Fruit fly (Drosophila melanogaster) whole organism, prepupa: ENCODE results near the gene Dnaaf5.

Experiments
- Blimp-1 ChIP-seq: fragments of 200-800 bp; sonication (Bioruptor generic); optimal IDR thresholded peaks from 3 replicates; lab custom pipeline; 2017; ENCODE audit warnings: missing biosample characterization, missing genetic modification characterization, mild to moderate bottlenecking, moderate library complexity, missing genetic modification reagents
- CG10631 ChIP-seq: fragments of 200-800 bp; sonication (Bioruptor generic); optimal IDR thresholded peaks from 2 replicates; lab custom pipeline; 2016; ENCODE audit warnings: missing biosample characterization, missing genetic modification characterization
- CG10669 ChIP-seq: fragments of 200-800 bp; sonication (Bioruptor generic); optimal IDR thresholded peaks from 3 replicates; lab custom pipeline; 2018; ENCODE audit warnings: missing biosample characterization, mild to moderate bottlenecking, missing genetic modification characterization, moderate library complexity
- CG11294 ChIP-seq: fragments of 200-800 bp; sonication (Bioruptor generic); IDR thresholded peaks from 2 replicates; pipeline ENCODE4 v1.3.6; 2022; ENCODE audit warnings: missing biosample characterization, missing genetic modification characterization
- CG11762 ChIP-seq: fragments of 200-800 bp; sonication (Bioruptor generic); optimal IDR thresholded peaks from 3 replicates; lab custom pipeline; 2016; ENCODE audit warnings: missing biosample characterization, missing genetic modification characterization; ENCODE audit not compliant: insufficient read depth
- CG11902 ChIP-seq: fragments of 200-800 bp; sonication (Bioruptor generic); optimal IDR thresholded peaks from 3 replicates; lab custom pipeline; 2016; ENCODE audit warnings: missing biosample characterization, missing genetic modification characterization
- CG1621 ChIP-seq: fragments of 200-800 bp; sonication (Bioruptor generic); optimal IDR thresholded peaks from 3 replicates; lab custom pipeline; 2018; ENCODE audit warnings: missing biosample characterization, mild to moderate bottlenecking, missing genetic modification characterization
- CG16779 ChIP-seq: fragments of 200-800 bp; sonication (Bioruptor generic); optimal IDR thresholded peaks from 3 replicates; lab custom pipeline; 2017; ENCODE audit warnings: missing biosample characterization, mild to moderate bottlenecking, missing genetic modification characterization
- CG3032 ChIP-seq: fragments of 200-800 bp; optimal IDR thresholded peaks from 2 replicates; lab custom pipeline; 2019; ENCODE audit warnings: missing biosample characterization, mild to moderate bottlenecking, missing genetic modification characterization, moderate library complexity
- CG31627 ChIP-seq: fragments of 200-800 bp; sonication (Bioruptor generic); optimal IDR thresholded peaks from 3 replicates; lab custom pipeline; 2016; ENCODE audit warnings: missing biosample characterization, missing genetic modification characterization
- CG34406 ChIP-seq: fragments of 200-800 bp; sonication (Bioruptor generic); optimal IDR thresholded peaks from 3 replicates; lab custom pipeline; 2016; ENCODE audit warnings: missing biosample characterization, missing genetic modification characterization
- CG3919 ChIP-seq: fragments of 200-800 bp; sonication (Bioruptor generic); optimal IDR thresholded peaks from 3 replicates; lab custom pipeline; 2016; ENCODE audit warnings: missing biosample characterization, missing genetic modification characterization
- CG4318 ChIP-seq: fragments of 200-800 bp; sonication (Bioruptor generic); optimal IDR thresholded peaks from 3 replicates; lab custom pipeline; 2017; ENCODE audit warnings: missing biosample characterization, mild to moderate bottlenecking, missing genetic modification characterization
- CG6163 ChIP-seq: fragments of 200-800 bp; sonication (Bioruptor generic); IDR thresholded peaks from 3 replicates; pipeline ENCODE4 v1.3.6; 2022; ENCODE audit warnings: missing biosample characterization, missing genetic modification characterization
- CG6808 ChIP-seq: fragments of 200-800 bp; sonication (Bioruptor generic); optimal IDR thresholded peaks from 3 replicates; lab custom pipeline; 2017; ENCODE audit warnings: missing biosample characterization, missing genetic modification characterization, mild to moderate bottlenecking, moderate library complexity, missing genetic modification reagents
- CG7368 ChIP-seq: fragments of 200-800 bp; sonication (Bioruptor generic); optimal IDR thresholded peaks from 3 replicates; lab custom pipeline; 2016; ENCODE audit warnings: missing biosample characterization, missing genetic modification characterization
- CG8119 ChIP-seq: fragments of 200-800 bp; sonication (Bioruptor generic); IDR thresholded peaks from 3 replicates; pipeline ENCODE4 v1.3.6; 2022; ENCODE audit warnings: missing biosample characterization, missing genetic modification characterization
- CG8319 ChIP-seq: fragments of 200-800 bp; sonication (Bioruptor generic); optimal IDR thresholded peaks from 3 replicates; lab custom pipeline; 2016; ENCODE audit warnings: missing biosample characterization, missing genetic modification characterization
- CG8632 ChIP-seq: fragments of 200-800 bp; sonication (Bioruptor generic); optimal IDR thresholded peaks from 3 replicates; lab custom pipeline; 2016; ENCODE audit warnings: missing biosample characterization, missing genetic modification characterization
- CG9139 ChIP-seq: fragments of 200-800 bp; sonication (Bioruptor generic); optimal IDR thresholded peaks from 3 replicates; lab custom pipeline; 2017; ENCODE audit warnings: missing biosample characterization, mild to moderate bottlenecking, missing genetic modification characterization
- Eip75B ChIP-seq: fragments of 200-800 bp; sonication (Bioruptor generic); optimal IDR thresholded peaks from 3 replicates; lab custom pipeline; 2016; ENCODE audit warnings: missing biosample characterization, missing genetic modification characterization
- Eip78C ChIP-seq: fragments of 200-800 bp; sonication (Bioruptor generic); peaks from one replicate; lab custom pipeline; 2016; ENCODE audit warnings: missing biosample characterization, missing genetic modification characterization
- Eip93F ChIP-seq: fragments of 200-800 bp; sonication (Bioruptor generic); optimal IDR thresholded peaks from 2 replicates; lab custom pipeline; 2016; ENCODE audit warnings: missing biosample characterization, mild to moderate bottlenecking, missing genetic modification characterization
- Ets21C ChIP-seq: fragments of 200-800 bp; sonication (Bioruptor generic); optimal IDR thresholded peaks from 3 replicates; lab custom pipeline; 2016; ENCODE audit warnings: missing biosample characterization, missing genetic modification characterization
- Ets96B ChIP-seq: fragments of 200-800 bp; optimal IDR thresholded peaks from 2 replicates; lab custom pipeline; 2019; ENCODE audit warnings: missing biosample characterization, mild to moderate bottlenecking, missing genetic modification characterization, moderate library complexity
- Hr38 ChIP-seq: sonication (Bioruptor generic); optimal IDR thresholded peaks from 2 replicates; lab custom pipeline; 2016; ENCODE audit warnings: missing biosample characterization, missing genetic modification characterization
- Hr39 ChIP-seq: fragments of 200-800 bp; sonication (Bioruptor generic); optimal IDR thresholded peaks from 2 replicates; lab custom pipeline; 2016; ENCODE audit warnings: missing biosample characterization, missing genetic modification characterization
- Hr4 ChIP-seq: fragments of 200-800 bp; sonication (Bioruptor generic); optimal IDR thresholded peaks from 3 replicates; lab custom pipeline; 2016; ENCODE audit warnings: missing biosample characterization, missing genetic modification characterization
- Met ChIP-seq: fragments of 200-800 bp; sonication (Bioruptor generic); optimal IDR thresholded peaks from 3 replicates; lab custom pipeline; 2016; ENCODE audit warnings: missing biosample characterization, missing genetic modification characterization
- OdsH ChIP-seq: fragments of 200-800 bp; sonication (Bioruptor generic); optimal IDR thresholded peaks from 3 replicates; lab custom pipeline; 2016; ENCODE audit warnings: missing biosample characterization, missing genetic modification characterization
- Smox ChIP-seq: fragments of 200-800 bp; sonication (Bioruptor generic); optimal IDR thresholded peaks from 3 replicates; lab custom pipeline; 2016; ENCODE audit warnings: missing biosample characterization, missing genetic modification characterization
- cyc ChIP-seq: fragments of 200-800 bp; sonication (Bioruptor generic); optimal IDR thresholded peaks from 3 replicates; lab custom pipeline; 2016; ENCODE audit warnings: missing biosample characterization, missing genetic modification characterization
- dac ChIP-seq: fragments of 200-800 bp; sonication (Bioruptor generic); optimal IDR thresholded peaks from 2 replicates; lab custom pipeline; 2017; ENCODE audit warnings: missing biosample characterization, mild to moderate bottlenecking, missing genetic modification characterization
- dsx ChIP-seq: fragments of 200-800 bp; optimal IDR thresholded peaks from 3 replicates; lab custom pipeline; 2019; ENCODE audit warnings: missing biosample characterization, mild to moderate bottlenecking, missing genetic modification characterization, moderate library complexity; ENCODE audit not compliant: poor library complexity, severe bottlenecking
- esn ChIP-seq: fragments of 200-800 bp; sonication (Bioruptor generic); optimal IDR thresholded peaks from 2 replicates; lab custom pipeline; 2016; ENCODE audit warnings: missing biosample characterization, mild to moderate bottlenecking, missing genetic modification characterization, moderate library complexity
- fd59A ChIP-seq: fragments of 200-800 bp; sonication (Bioruptor generic); optimal IDR thresholded peaks from 2 replicates; lab custom pipeline; 2017; ENCODE audit warnings: missing biosample characterization, mild to moderate bottlenecking, missing genetic modification characterization, missing genetic modification reagents
- fd85E ChIP-seq: fragments of 200-800 bp; sonication (Bioruptor generic); optimal IDR thresholded peaks from 3 replicates; lab custom pipeline; 2016; ENCODE audit warnings: missing biosample characterization, missing genetic modification characterization
- fkh ChIP-seq: fragments of 200-800 bp; sonication (Bioruptor generic); optimal IDR thresholded peaks from 3 replicates; lab custom pipeline; 2017; ENCODE audit warnings: missing biosample characterization, mild to moderate bottlenecking, missing genetic modification characterization, moderate library complexity
- lz ChIP-seq: fragments of 200-800 bp; sonication (Bioruptor generic); optimal IDR thresholded peaks from 3 replicates; lab custom pipeline; 2016; ENCODE audit warnings: missing biosample characterization, missing genetic modification characterization
- net ChIP-seq: fragments of 200-800 bp; sonication (Bioruptor generic); optimal IDR thresholded peaks from 3 replicates; lab custom pipeline; 2016; ENCODE audit warnings: missing biosample characterization, missing genetic modification characterization
- pdm3 ChIP-seq: fragments of 200-800 bp; sonication (Bioruptor generic); optimal IDR thresholded peaks from 3 replicates; lab custom pipeline; 2016; ENCODE audit warnings: missing biosample characterization, missing genetic modification characterization
- salr ChIP-seq, 2 experiments: fragments of 200-800 bp; sonication (Bioruptor generic); optimal IDR thresholded peaks; 3 replicates each; lab custom pipeline; 2016 to 2018; ENCODE audit warnings: missing biosample characterization in 2 of 2, missing genetic modification characterization in 2 of 2, mild to moderate bottlenecking in 1 of 2
- svp ChIP-seq: fragments of 200-800 bp; sonication (Bioruptor generic); peaks from one replicate; lab custom pipeline; 2016; ENCODE audit warnings: missing biosample characterization, missing genetic modification characterization
- topi ChIP-seq: fragments of 200-800 bp; sonication (Bioruptor generic); optimal IDR thresholded peaks from 3 replicates; lab custom pipeline; 2016; ENCODE audit warnings: missing biosample characterization, missing genetic modification characterization
- vri ChIP-seq: fragments of 200-800 bp; sonication (Bioruptor generic); optimal IDR thresholded peaks from 3 replicates; lab custom pipeline; 2016; ENCODE audit warnings: missing biosample characterization, mild to moderate bottlenecking, missing genetic modification characterization

Dnaaf5 gene

DNA sequence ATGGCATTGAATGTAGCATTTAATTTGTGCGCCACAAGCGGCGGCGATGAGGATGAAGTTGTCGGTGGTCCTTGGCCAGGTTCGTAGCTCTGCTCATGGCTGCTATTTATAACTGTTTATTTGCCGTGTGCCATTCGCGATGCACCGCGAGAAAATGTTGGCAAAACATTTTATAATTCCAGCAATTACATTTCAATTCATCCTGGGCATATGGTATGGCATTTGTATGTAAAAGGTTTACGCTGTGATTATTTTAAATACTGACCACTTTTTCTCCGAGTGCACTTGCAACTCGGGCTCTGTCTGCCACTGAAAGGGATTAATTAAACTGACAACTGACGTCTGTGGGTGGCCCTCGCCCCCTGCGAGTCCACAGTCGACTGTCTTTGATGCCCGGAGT, 5.0 kb downstream of the Dnaaf5 start (continued):
- peak; percentile 59 for TF ChIP-seq OdsH
- TF ChIP-seq Smox (GFP tag; lab: Kevin White, UChicago), result peak; percentile 41
- peak; percentile 52 for TF ChIP-seq Hr39 (GFP tag; lab: Kevin White, UChicago)
- peak; percentile 39 for TF ChIP-seq CG4318 (GFP tag; lab: Kevin White, UChicago)
- TF ChIP-seq CG3032 (tag; lab: Kevin White, UChicago), result peak; percentile 68
- TF ChIP-seq CG1621 (tag; lab: Kevin White, UChicago), result peak; percentile 53
- TF ChIP-seq dsx (GFP tag; lab: Kevin White, UChicago), result peak; percentile 61
- peak; percentile 57 for TF ChIP-seq cyc (GFP tag; lab: Kevin White, UChicago)
- peak; percentile 44; the same call in 1 of the 3 replicates for TF ChIP-seq CG8119 (GFP tag; lab: Robert Waterston, UW)
- no peak for TF ChIP-seq vri (GFP tag; lab: Kevin White, UChicago)
- peak; percentile 74 for TF ChIP-seq svp (GFP tag; lab: Kevin White, UChicago)
- TF ChIP-seq CG34406 (GFP tag; lab: Kevin White, UChicago), result peak; percentile 30
- TF ChIP-seq dac, result no peak
- no peak for TF ChIP-seq Ets21C (GFP tag; lab: Kevin White, UChicago)
- TF ChIP-seq CG16779 (tag; lab: Kevin White, UChicago), result no peak
- peak; percentile 30 for TF ChIP-seq CG11762 (GFP tag; lab: Kevin White, UChicago)
- no peak for TF ChIP-seq Blimp-1 (GFP tag; lab: Kevin White, UChicago)
- peak; percentile 57 for TF ChIP-seq pdm3 (GFP tag; lab: Kevin White, UChicago)
- TF ChIP-seq CG11902 (GFP tag; lab: Kevin White, UChicago), result peak; percentile 40
- TF ChIP-seq Hr38 (GFP tag; lab: Kevin White, UChicago), result no peak
- peak; percentile 41 for TF ChIP-seq net
- TF ChIP-seq Met (GFP tag; lab: Kevin White, UChicago), result peak; percentile 61
- TF ChIP-seq Eip75B, result peak; percentile 57
- TF ChIP-seq CG31627 (GFP tag; lab: Kevin White, UChicago), result peak; percentile 53
- peak; percentile 60 for TF ChIP-seq CG7368
- peak; percentile 54 for TF ChIP-seq fd59A (GFP tag; lab: Kevin White, UChicago)
- TF ChIP-seq Ets96B (tag; lab: Kevin White, UChicago), result peak; percentile 70
- peak; percentile 12 for TF ChIP-seq lz (GFP tag; lab: Kevin White, UChicago)
- TF ChIP-seq CG11294 (GFP tag; lab: Robert Waterston, UW), result 0 out of 2 replicates have a peak, but pooled peaks have one; percentile 40
- TF ChIP-seq CG6808 (GFP tag; lab: Kevin White, UChicago), result peak; percentile 58
- no peak for TF ChIP-seq fd85E (GFP tag; lab: Kevin White, UChicago)

dm6 chr3R:14354599-14354998, 7.0 kb downstream of the Dnaaf5 start:
- TF ChIP-seq topi (GFP tag; lab: Kevin White, UChicago) (peak; percentile 52), CG9139 (GFP tag; lab: Kevin White, UChicago) (no peak), lz (GFP tag; lab: Kevin White, UChicago) (peak; percentile 32), Eip93F (GFP tag; lab: Kevin White, UChicago) (no peak), CG6163 (GFP tag; lab: Robert Waterston, UW) (no peak), CG34406 (GFP tag; lab: Kevin White, UChicago) (peak; percentile 6), esn (peak; percentile 50), salr (GFP tag; optimal IDR thresholded peaks at IDR 0.05; lab: Kevin White, UChicago) (no peak), Eip78C (GFP tag; lab: Kevin White, UChicago) (peak; percentile 59), vri (GFP tag; lab: Kevin White, UChicago) (no peak), CG3919 (GFP tag; lab: Kevin White, UChicago) (peak; percentile 10), fd59A (GFP tag; lab: Kevin White, UChicago) (no peak), Eip75B (peak; percentile 30), Hr39 (GFP tag; lab: Kevin White, UChicago) (peak; percentile 2), Hr4 (no peak), cyc (GFP tag; lab: Kevin White, UChicago) (peak; percentile 26), svp (GFP tag; lab: Kevin White, UChicago) (peak; percentile 72), CG8319 (GFP tag; lab: Kevin White, UChicago) (peak; percentile 9), Smox (GFP tag; lab: Kevin White, UChicago) (peak; percentile 19), CG10631 (peak; percentile 16), dsx (GFP tag; lab: Kevin White, UChicago) (no peak), CG8632 (peak; percentile 17), CG11762 (GFP tag; lab: Kevin White, UChicago) (no peak), Ets96B (tag; lab: Kevin White, UChicago) (peak; percentile 19), fkh (GFP tag; lab: Kevin White, UChicago) (no peak), CG10669 (GFP tag; lab: Kevin White, UChicago) (no peak)
- TF ChIP-seq, all 60 proteins: peak for 15
